Fruit fly (Drosophila melanogaster): ENCODE measurements around the gene nuf.

- no peak for TF ChIP-seq Hr38 (GFP tag; optimal IDR thresholded peaks at IDR 0.05)
- TF ChIP-seq ss (GFP tag; optimal IDR thresholded peaks at IDR 0.05) = peak in 1 of 2 experiments; percentile 63
- TF ChIP-seq CG7368 (GFP tag; optimal IDR thresholded peaks at IDR 0.05) = peak; percentile 25
- no peak for TF ChIP-seq Blimp-1 (GFP tag; optimal IDR thresholded peaks at IDR 0.05)
- TF ChIP-seq Gug (GFP tag; IDR thresholded peaks at IDR 0.05) = peak; percentile 49
- peak; percentile 81 for TF ChIP-seq CG32006 (GFP tag; optimal IDR thresholded peaks at IDR 0.05)
- TF ChIP-seq Sox102F (GFP tag; optimal IDR thresholded peaks at IDR 0.05) = peak; percentile 70
- no peak for TF ChIP-seq CG9139 (GFP tag; optimal IDR thresholded peaks at IDR 0.05)
- TF ChIP-seq Sox15 (GFP tag; optimal IDR thresholded peaks at IDR 0.05) = no peak
Measured at dm6 chr3L:14239325-14239724, 48.7 kb downstream of the nuf start.

Measured in whole organism, prepupa.